Worm (Caenorhabditis elegans): Measurements from ENCODE around the gene F31E3.2.

DNA sequence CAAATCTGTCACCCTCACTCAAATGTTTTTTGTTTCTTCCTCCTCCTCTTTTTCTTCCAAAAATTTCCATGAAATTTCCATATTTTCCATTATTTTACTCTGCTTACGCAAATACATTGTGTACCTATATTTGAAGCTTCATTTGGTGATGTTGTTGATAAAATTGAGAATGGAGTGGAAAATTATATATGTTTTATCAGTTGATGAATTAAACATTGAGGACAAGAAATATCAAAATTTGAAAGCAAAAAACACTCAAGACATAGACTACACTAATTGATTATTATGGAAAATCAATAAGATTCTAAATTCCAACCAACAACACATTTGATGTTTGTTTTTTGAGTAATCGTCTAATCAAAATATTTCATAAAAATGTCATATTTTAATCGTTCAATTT, 15.4 kb downstream of the F31E3.2 start:
- TF ChIP-seq nhr-237 (tag; optimal IDR thresholded peaks at IDR 0.05) = no peak
- no peak for TF ChIP-seq tbx-8 (GFP tag; optimal IDR thresholded peaks at IDR 0.05)
- TF ChIP-seq ceh-43 (GFP tag; optimal IDR thresholded peaks at IDR 0.05) = no peak
- no peak for TF ChIP-seq mep-1 (tag; optimal IDR thresholded peaks at IDR 0.05)
- TF ChIP-seq flh-1 (GFP tag; optimal IDR thresholded peaks at IDR 0.05) = no peak
- TF ChIP-seq pha-4 (tag; optimal IDR thresholded peaks at IDR 0.05) = no peak
- TF ChIP-seq snpc-4 (tag; optimal IDR thresholded peaks at IDR 0.05) = no peak

Measured in whole organism, mixed stage, embryonic.